Worm (Caenorhabditis elegans): ENCODE measurements around the gene srh-20.

DNA sequence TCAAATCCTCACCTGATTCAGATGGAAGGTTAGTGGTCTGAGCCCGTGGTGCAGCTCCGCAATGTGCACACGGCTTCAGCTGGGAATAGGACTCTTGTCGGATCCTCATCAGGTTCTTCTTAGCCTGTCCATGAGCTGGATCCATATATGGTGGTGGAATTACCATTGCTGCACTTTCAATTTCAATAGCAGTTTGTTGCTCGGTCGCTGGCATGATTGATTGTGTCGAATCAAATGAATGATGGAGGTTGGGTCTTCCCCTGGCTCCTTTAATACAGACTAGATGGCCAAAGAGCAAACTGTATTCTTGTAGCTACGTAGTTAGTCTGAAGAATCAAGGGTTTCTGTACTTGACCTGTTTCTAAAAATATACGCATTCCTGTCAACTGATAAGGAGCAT lies 8.1 kb downstream of the srh-20 start, which contains the start of gene C02E7.10:
- no peak for TF ChIP-seq med-1 (GFP tag; optimal IDR thresholded peaks at IDR 0.05; ENCODE audit: insufficient read depth)
- no peak for TF ChIP-seq flt-1 (GFP tag; IDR thresholded peaks at IDR 0.05)
- TF ChIP-seq ztf-23 (GFP tag; IDR thresholded peaks at IDR 0.05), result no peak
- TF ChIP-seq tab-1 (GFP tag; IDR thresholded peaks at IDR 0.05), result no peak
- no peak for TF ChIP-seq T22C8.4 (GFP tag; IDR thresholded peaks at IDR 0.05)
- no peak for TF ChIP-seq ztf-29 (GFP tag; IDR thresholded peaks at IDR 0.05)
- no peak for TF ChIP-seq ref-1 (GFP tag; conservative IDR thresholded peaks at IDR 0.05)
- TF ChIP-seq cog-1 (tag; optimal IDR thresholded peaks at IDR 0.05), result no peak
